Fruit fly (Drosophila melanogaster): ENCODE measurements around the gene Fancl.
A peak's percentile ranks its signal among the peaks of the same experiment; 100 is the strongest.

The Fancl gene

DNA sequence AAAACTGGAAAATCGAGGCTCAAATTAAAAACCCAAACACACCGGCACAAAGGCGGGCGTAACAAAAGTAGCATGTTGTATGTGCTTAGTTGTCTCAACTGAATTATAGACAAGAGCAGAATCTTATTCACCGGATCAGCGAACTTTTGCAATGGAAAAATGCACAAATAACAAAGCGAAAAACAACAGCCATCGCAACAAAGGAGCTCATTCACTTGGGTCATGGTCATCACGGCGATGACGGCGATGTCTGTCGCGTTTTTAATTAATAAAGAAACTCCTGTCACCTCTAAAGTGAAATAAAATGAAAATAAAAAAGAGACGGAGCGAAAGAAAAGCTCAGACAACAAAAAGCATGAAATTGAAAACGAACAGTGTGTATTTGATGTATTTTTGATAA lies 13.5 kb downstream of the Fancl start:
- no peak for TF ChIP-seq CG14711 (tag; optimal IDR thresholded peaks at IDR 0.05)

DNA sequence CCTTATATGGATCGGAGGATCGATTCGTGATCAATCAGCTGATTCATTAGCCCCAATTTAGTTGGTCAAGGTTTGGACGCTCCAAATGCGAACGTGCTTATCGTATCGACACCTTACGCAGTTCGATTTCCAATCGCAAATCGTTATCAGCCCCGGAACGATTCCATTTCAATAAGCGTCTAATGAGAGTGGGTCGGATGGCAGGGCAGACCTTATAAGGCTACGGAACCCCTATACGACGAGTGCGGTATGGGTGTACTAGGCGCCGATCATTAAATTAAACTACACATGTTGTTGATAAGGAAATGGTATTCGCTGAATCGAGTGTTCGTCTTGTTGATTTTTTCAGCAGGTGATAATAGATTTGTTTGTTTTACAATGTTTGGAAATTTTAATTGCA lies 16.9 kb downstream of the Fancl start:
- TF ChIP-seq CG7045 (GFP tag; optimal IDR thresholded peaks at IDR 0.05) (no peak), Mnt (GFP tag; optimal IDR thresholded peaks at IDR 0.05) (peak; percentile 54), tj (GFP tag; optimal IDR thresholded peaks at IDR 0.05) (peak; percentile 18), cic (GFP tag; optimal IDR thresholded peaks at IDR 0.05) (peak; percentile 78)

DNA sequence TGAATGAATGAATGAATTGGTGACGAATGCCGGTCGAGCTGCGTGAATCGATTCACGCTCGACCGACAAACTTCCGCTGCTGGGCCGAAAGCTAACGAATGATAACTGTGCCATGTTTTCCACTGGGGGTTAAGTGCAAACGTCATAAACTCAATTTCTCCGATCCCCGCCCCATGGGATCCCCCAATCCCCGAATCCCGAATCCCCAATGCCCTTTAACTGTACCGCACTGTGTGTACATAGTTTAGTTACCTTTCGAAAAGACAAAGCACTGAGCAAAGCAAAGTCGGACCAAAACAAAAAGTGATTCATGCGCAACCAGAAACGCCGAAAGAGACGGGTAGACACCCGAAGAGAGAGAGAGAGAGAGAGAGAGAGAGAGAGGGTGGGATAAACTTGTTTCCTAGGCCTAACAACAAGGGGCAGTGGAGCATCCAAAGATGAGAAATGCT lies 17.6 kb downstream of the Fancl start:
- TF ChIP-seq Mnt (GFP tag; optimal IDR thresholded peaks at IDR 0.05) = no peak
- no peak for TF ChIP-seq CG5204 (GFP tag; optimal IDR thresholded peaks at IDR 0.05)
- no peak for TF ChIP-seq pad (GFP tag; optimal IDR thresholded peaks at IDR 0.05)
- no peak for TF ChIP-seq CG14711 (tag; optimal IDR thresholded peaks at IDR 0.05)
- TF ChIP-seq Clk (GFP tag; optimal IDR thresholded peaks at IDR 0.05) = no peak
- no peak for TF ChIP-seq CG33017 (tag; optimal IDR thresholded peaks at IDR 0.05)
- no peak for TF ChIP-seq bab1 (GFP tag; optimal IDR thresholded peaks at IDR 0.05)
- TF ChIP-seq Crg-1 (GFP tag; optimal IDR thresholded peaks at IDR 0.05) = no peak

dm6 chr3R:10032951-10033720 lies 19.5 kb downstream of the Fancl start:
- TF ChIP-seq toe (GFP tag; optimal IDR thresholded peaks at IDR 0.05) (no peak), CG12768 (GFP tag; optimal IDR thresholded peaks at IDR 0.05) (no peak), CG33017 (tag; optimal IDR thresholded peaks at IDR 0.05) (no peak), Crg-1 (GFP tag; optimal IDR thresholded peaks at IDR 0.05) (no peak), CG7045 (GFP tag; optimal IDR thresholded peaks at IDR 0.05) (no peak), bab1 (GFP tag; optimal IDR thresholded peaks at IDR 0.05) (no peak), cic (GFP tag; optimal IDR thresholded peaks at IDR 0.05) (no peak), CG5204 (GFP tag; optimal IDR thresholded peaks at IDR 0.05) (no peak), tj (GFP tag; optimal IDR thresholded peaks at IDR 0.05) (no peak), Clk (GFP tag; optimal IDR thresholded peaks at IDR 0.05) (no peak), CG1620 (GFP tag; optimal IDR thresholded peaks at IDR 0.05) (no peak), kay (GFP tag; ENCODE audit: borderline replicate concordance) (no peak), Mnt (GFP tag; optimal IDR thresholded peaks at IDR 0.05) (no peak), CG14711 (tag; optimal IDR thresholded peaks at IDR 0.05) (no peak)

DNA sequence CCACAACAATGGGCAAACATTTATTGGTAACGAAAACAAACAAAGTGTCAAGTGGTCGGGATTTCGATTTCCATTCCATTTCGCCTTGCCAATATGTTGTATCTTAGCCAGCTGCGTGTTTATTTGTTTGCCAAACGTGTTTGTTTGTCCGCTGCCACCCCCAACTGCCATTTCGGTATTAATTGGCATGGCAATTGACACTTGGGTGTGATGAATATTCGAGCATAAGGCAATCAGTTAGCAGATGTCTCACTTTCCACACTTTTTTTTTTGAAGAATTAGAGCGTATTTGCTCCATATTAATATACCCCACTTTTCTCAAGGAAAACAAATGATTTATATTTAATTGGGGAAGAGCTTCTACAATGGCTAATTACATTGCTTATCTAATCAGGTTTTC lies 21.2 kb downstream of the Fancl start:
- TF ChIP-seq Clk (GFP tag; optimal IDR thresholded peaks at IDR 0.05) (no peak), CG12768 (GFP tag; optimal IDR thresholded peaks at IDR 0.05) (no peak), kay (GFP tag; ENCODE audit: borderline replicate concordance) (peak; percentile 92), cnc (optimal IDR thresholded peaks at IDR 0.05) (no peak), bab1 (GFP tag; optimal IDR thresholded peaks at IDR 0.05) (no peak)

DNA sequence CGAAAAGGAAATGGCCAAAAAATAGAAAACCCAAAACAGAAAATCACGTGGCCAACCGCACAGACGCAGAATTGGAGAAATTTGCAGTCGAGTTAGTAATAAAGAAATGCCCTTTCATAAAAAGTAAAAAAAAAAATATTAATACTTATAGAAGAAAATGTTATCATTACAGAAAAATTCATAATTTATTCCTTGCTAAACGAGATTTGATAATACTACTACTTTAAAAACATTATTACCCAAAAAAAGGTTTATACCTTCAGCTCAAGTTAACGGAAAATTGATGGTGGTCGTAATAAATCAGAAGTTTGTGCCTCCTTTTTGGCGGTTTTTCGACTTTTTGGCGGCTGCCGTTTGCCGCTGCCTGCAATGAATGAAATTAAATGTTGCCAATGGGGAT lies 24.3 kb downstream of the Fancl start:
- TF ChIP-seq CG14711 (tag; optimal IDR thresholded peaks at IDR 0.05) (no peak), CG11617 (GFP tag; optimal IDR thresholded peaks at IDR 0.05) (no peak), CG12768 (GFP tag; optimal IDR thresholded peaks at IDR 0.05) (no peak), kay (GFP tag; ENCODE audit: borderline replicate concordance) (no peak), Hr96 (GFP tag; optimal IDR thresholded peaks at IDR 0.05) (no peak), tj (GFP tag; optimal IDR thresholded peaks at IDR 0.05) (no peak), CG7045 (GFP tag; optimal IDR thresholded peaks at IDR 0.05) (no peak), CG1620 (GFP tag; optimal IDR thresholded peaks at IDR 0.05) (no peak), CG33017 (tag; optimal IDR thresholded peaks at IDR 0.05) (no peak), Clk (GFP tag; optimal IDR thresholded peaks at IDR 0.05) (no peak), ovo (GFP tag; optimal IDR thresholded peaks at IDR 0.05) (no peak)

dm6 chr3R:10025050-10025449 lies 27.6 kb downstream of the Fancl start, which contains the start of gene CG31407:
TSS of gene CG31407 (minus strand) at chr3R:10025150.
- TF ChIP-seq Hr96 (GFP tag; optimal IDR thresholded peaks at IDR 0.05) = no peak

dm6 chr3R:10024032-10024712 lies 28.5 kb downstream of the Fancl start:
- TF ChIP-seq Clk (GFP tag; optimal IDR thresholded peaks at IDR 0.05) = no peak
- TF ChIP-seq CG11617 (GFP tag; optimal IDR thresholded peaks at IDR 0.05) = no peak
- TF ChIP-seq CG1620 (GFP tag; optimal IDR thresholded peaks at IDR 0.05) = no peak
- TF ChIP-seq cnc (optimal IDR thresholded peaks at IDR 0.05) = no peak
- TF ChIP-seq pad (GFP tag; optimal IDR thresholded peaks at IDR 0.05) = no peak
- no peak for TF ChIP-seq cic (GFP tag; optimal IDR thresholded peaks at IDR 0.05)
- TF ChIP-seq CG7045 (GFP tag; optimal IDR thresholded peaks at IDR 0.05) = no peak
- TF ChIP-seq Mnt (GFP tag; optimal IDR thresholded peaks at IDR 0.05) = no peak
- no peak for TF ChIP-seq Hr96 (GFP tag; optimal IDR thresholded peaks at IDR 0.05)
- TF ChIP-seq toe (GFP tag; optimal IDR thresholded peaks at IDR 0.05) = no peak
- no peak for TF ChIP-seq CG5204 (GFP tag; optimal IDR thresholded peaks at IDR 0.05)
- TF ChIP-seq ovo (GFP tag; optimal IDR thresholded peaks at IDR 0.05) = no peak
- no peak for TF ChIP-seq kay (GFP tag; ENCODE audit: borderline replicate concordance)
- no peak for TF ChIP-seq bab1 (GFP tag; optimal IDR thresholded peaks at IDR 0.05)
- TF ChIP-seq CG7101 (tag; optimal IDR thresholded peaks at IDR 0.05) = no peak
- TF ChIP-seq Crg-1 (GFP tag; optimal IDR thresholded peaks at IDR 0.05) = no peak
- no peak for TF ChIP-seq CG12768 (GFP tag; optimal IDR thresholded peaks at IDR 0.05)
- no peak for TF ChIP-seq CG14711 (tag; optimal IDR thresholded peaks at IDR 0.05)
- TF ChIP-seq tj (GFP tag; optimal IDR thresholded peaks at IDR 0.05) = no peak
- TF ChIP-seq CG33017 (tag; optimal IDR thresholded peaks at IDR 0.05) = no peak

Measured in whole organism, adult.